Worm (Caenorhabditis elegans) whole organism, L4 larva: ENCODE results near the gene jmjd-3.3.

Experiments used
- T26A8.4 ChIP-seq: fragments of 200-800 bp; sonication (Bioruptor generic); IDR thresholded peaks from 2 replicates; pipeline ENCODE4 v1.3.6; 2022; ENCODE audit warnings: missing genetic modification characterization, missing compliant biosample characterization
- Y48G9A.11 ChIP-seq: fragments of 200-800 bp; sonication (Bioruptor generic); IDR thresholded peaks from 2 replicates; pipeline ENCODE4 v1.3.6; 2022; ENCODE audit warnings: missing genetic modification reagents, missing genetic modification characterization, missing compliant biosample characterization
- ama-1 ChIP-seq: fragments of 150-350 bp; optimal IDR thresholded peaks from 2 replicates; lab custom pipeline; 2014; ENCODE audit warnings: inconsistent platforms, mixed read lengths
- ceh-32 ChIP-seq: sonication (generic microtip); optimal IDR thresholded peaks from 2 replicates; lab custom pipeline; 2016; ENCODE audit warnings: mild to moderate bottlenecking, missing genetic modification characterization, missing compliant biosample characterization; ENCODE audit not compliant: poor library complexity
- ceh-82 ChIP-seq: sonication (generic microtip); optimal IDR thresholded peaks from 2 replicates; lab custom pipeline; 2017; ENCODE audit warnings: missing biosample characterization, missing genetic modification characterization
- ces-1 ChIP-seq: fragments of 150-350 bp; sonication (generic microtip); optimal IDR thresholded peaks from 4 replicates; lab custom pipeline; 2014; ENCODE audit warnings: missing biosample characterization, missing genetic modification reagents, missing genetic modification characterization
- daf-12 ChIP-seq: fragments of 150-350 bp; optimal IDR thresholded peaks from 2 replicates; lab custom pipeline; 2014; ENCODE audit warnings: missing biosample characterization, missing genetic modification reagents, missing genetic modification characterization
- daf-19 ChIP-seq: fragments of 200-800 bp; sonication (Bioruptor generic); conservative IDR thresholded peaks from 2 replicates; pipeline ENCODE4 v1.3.6; 2022; ENCODE audit warnings: missing genetic modification characterization, missing compliant biosample characterization
- dmd-6 ChIP-seq: fragments of 200-800 bp; sonication (Bioruptor generic); IDR thresholded peaks from 2 replicates; pipeline ENCODE4 v1.3.6; 2022; ENCODE audit warnings: missing genetic modification reagents, missing genetic modification characterization, missing compliant biosample characterization
- dmd-8 ChIP-seq: fragments of 200-800 bp; sonication (Bioruptor generic); IDR thresholded peaks from 2 replicates; pipeline ENCODE4 v1.3.6; 2022; ENCODE audit warnings: missing genetic modification characterization, missing compliant biosample characterization
- egl-27 ChIP-seq: sonication (generic microtip); optimal IDR thresholded peaks from 3 replicates; lab custom pipeline; 2017; ENCODE audit warnings: missing biosample characterization, missing genetic modification reagents, missing genetic modification characterization
- hlh-11 ChIP-seq: fragments of 200-800 bp; sonication (Bioruptor generic); optimal IDR thresholded peaks from 2 replicates; lab custom pipeline; 2018; ENCODE audit warnings: mild to moderate bottlenecking, missing genetic modification characterization, missing compliant biosample characterization
- hmg-1.1 ChIP-seq: fragments of 200-800 bp; sonication (Bioruptor generic); IDR thresholded peaks from 2 replicates; pipeline ENCODE4 v1.3.6; 2022; ENCODE audit warnings: missing genetic modification reagents, missing genetic modification characterization, missing compliant biosample characterization
- jun-1 ChIP-seq: fragments of 150-350 bp; optimal IDR thresholded peaks from 2 replicates; lab custom pipeline; 2014; ENCODE audit warnings: missing biosample characterization, missing genetic modification reagents, missing genetic modification characterization
- lin-1 ChIP-seq: fragments of 200-800 bp; sonication (Bioruptor generic); IDR thresholded peaks from 2 replicates; pipeline ENCODE4 v1.3.6; 2022; ENCODE audit warnings: missing genetic modification reagents, missing genetic modification characterization, missing compliant biosample characterization
- lin-15B ChIP-seq: fragments of 150-350 bp; sonication (generic microtip); optimal IDR thresholded peaks from 3 replicates; lab custom pipeline; 2014; ENCODE audit warnings: missing biosample characterization, missing genetic modification characterization
- madf-5 ChIP-seq, 2 experiments: fragments of 200-800 bp; sonication (Bioruptor generic); IDR thresholded peaks; 2 replicates each; pipeline ENCODE4 v1.3.6; 2022; ENCODE audit warnings: missing compliant biosample characterization in 2 of 2, missing genetic modification characterization in 2 of 2
- mdt-29 ChIP-seq: fragments of 200-800 bp; sonication (Bioruptor generic); IDR thresholded peaks from 2 replicates; pipeline ENCODE4 v1.3.6; 2022; ENCODE audit warnings: missing genetic modification reagents, missing genetic modification characterization, missing compliant biosample characterization
- mes-2 ChIP-seq: sonication (generic microtip); optimal IDR thresholded peaks from 2 replicates; lab custom pipeline; 2016; ENCODE audit warnings: missing genotype, mild to moderate bottlenecking, missing genetic modification characterization, missing compliant biosample characterization; ENCODE audit not compliant: poor library complexity, severe bottlenecking
- mxl-2 ChIP-seq: fragments of 200-800 bp; sonication (Bioruptor generic); conservative IDR thresholded peaks from 2 replicates; pipeline ENCODE4 v1.3.6; 2022; ENCODE audit warnings: missing genetic modification reagents, missing genetic modification characterization, missing compliant biosample characterization
- nhr-102 ChIP-seq: sonication (generic microtip); optimal IDR thresholded peaks from 2 replicates; lab custom pipeline; 2016; ENCODE audit warnings: mild to moderate bottlenecking, missing genetic modification characterization, moderate library complexity, missing compliant biosample characterization
- nhr-111 ChIP-seq: fragments of 200-800 bp; sonication (Bioruptor generic); optimal IDR thresholded peaks from 2 replicates; lab custom pipeline; 2018; ENCODE audit warnings: mild to moderate bottlenecking, missing genetic modification characterization, missing compliant biosample characterization
- nhr-28 ChIP-seq: fragments of 150-350 bp; optimal IDR thresholded peaks from 2 replicates; lab custom pipeline; 2014; ENCODE audit warnings: missing biosample characterization, missing genetic modification characterization
- nhr-42 ChIP-seq: fragments of 200-800 bp; sonication (Bioruptor generic); IDR thresholded peaks from 2 replicates; pipeline ENCODE4 v1.3.6; 2022; ENCODE audit warnings: missing genetic modification characterization, missing compliant biosample characterization
- nhr-6 ChIP-seq: fragments of 150-350 bp; optimal IDR thresholded peaks from 2 replicates; lab custom pipeline; 2014; ENCODE audit warnings: missing biosample characterization, missing genetic modification characterization
- pha-4 ChIP-seq, 2 experiments: fragments of 150-350 bp in 1 of 2; fragments of 200-800 bp in 1 of 2; sonication (Bioruptor generic) in 1 of 2; IDR thresholded peaks in 1 of 2; optimal IDR thresholded peaks in 1 of 2; 2 replicates each; pipeline versions ENCODE4 v1.3.6 to Lab custom; 2014 to 2022; ENCODE audit warnings: missing genetic modification characterization in 2 of 2, missing genetic modification reagents in 2 of 2, missing biosample characterization in 1 of 2, missing compliant biosample characterization in 1 of 2
- php-3 ChIP-seq: fragments of 200-800 bp; sonication (Bioruptor generic); IDR thresholded peaks from 2 replicates; pipeline ENCODE4 v1.3.6; 2022; ENCODE audit warnings: missing genetic modification reagents, missing genetic modification characterization, missing compliant biosample characterization
- rbr-2 ChIP-seq: sonication (generic microtip); optimal IDR thresholded peaks from 2 replicates; lab custom pipeline; 2016; ENCODE audit warnings: missing genotype, missing genetic modification characterization, missing compliant biosample characterization
- set-16 ChIP-seq: fragments of 200-800 bp; sonication (Bioruptor generic); IDR thresholded peaks from 2 replicates; pipeline ENCODE4 v1.3.6; 2022; ENCODE audit warnings: missing genetic modification reagents, missing genetic modification characterization, missing compliant biosample characterization
- snpc-4 ChIP-seq: fragments of 150-350 bp; optimal IDR thresholded peaks from 2 replicates; lab custom pipeline; 2014; ENCODE audit warnings: missing biosample characterization, missing genetic modification characterization
- spr-1 ChIP-seq: sonication (generic microtip); optimal IDR thresholded peaks from 2 replicates; lab custom pipeline; 2016; ENCODE audit warnings: mild to moderate bottlenecking, missing genetic modification characterization, missing compliant biosample characterization
- tag-97 ChIP-seq: fragments of 200-800 bp; sonication (Bioruptor generic); IDR thresholded peaks from 2 replicates; pipeline ENCODE4 v1.3.6; 2022; ENCODE audit warnings: missing genetic modification characterization, missing compliant biosample characterization
- unc-130 ChIP-seq: sonication (generic microtip); optimal IDR thresholded peaks from 2 replicates; lab custom pipeline; 2016; ENCODE audit warnings: missing genetic modification reagents, missing genetic modification characterization, missing compliant biosample characterization
- unc-39 ChIP-seq: sonication (generic microtip); optimal IDR thresholded peaks from 2 replicates; lab custom pipeline; 2017; ENCODE audit warnings: missing biosample characterization, missing genetic modification characterization
- unc-62 ChIP-seq, 3 experiments: fragments of 150-350 bp in 1 of 3; sonication (generic microtip); optimal IDR thresholded peaks in 2 of 3; peaks in 1 of 3; 1 replicate in 1 of 3; 2 replicates in 2 of 3; lab custom pipeline; 2014 to 2017; ENCODE audit warnings: missing biosample characterization in 3 of 3, missing genetic modification characterization in 3 of 3, missing genetic modification reagents in 3 of 3, missing genotype in 1 of 3
- vab-7 ChIP-seq: fragments of 200-800 bp; sonication (Bioruptor generic); IDR thresholded peaks from 2 replicates; pipeline ENCODE4 v1.3.6; 2022; ENCODE audit warnings: missing genetic modification reagents, missing genetic modification characterization, missing compliant biosample characterization
- ztf-7 ChIP-seq: fragments of 150-350 bp; optimal IDR thresholded peaks from 2 replicates; lab custom pipeline; 2014; ENCODE audit warnings: missing biosample characterization, missing genetic modification characterization

The jmjd-3.3 gene

DNA sequence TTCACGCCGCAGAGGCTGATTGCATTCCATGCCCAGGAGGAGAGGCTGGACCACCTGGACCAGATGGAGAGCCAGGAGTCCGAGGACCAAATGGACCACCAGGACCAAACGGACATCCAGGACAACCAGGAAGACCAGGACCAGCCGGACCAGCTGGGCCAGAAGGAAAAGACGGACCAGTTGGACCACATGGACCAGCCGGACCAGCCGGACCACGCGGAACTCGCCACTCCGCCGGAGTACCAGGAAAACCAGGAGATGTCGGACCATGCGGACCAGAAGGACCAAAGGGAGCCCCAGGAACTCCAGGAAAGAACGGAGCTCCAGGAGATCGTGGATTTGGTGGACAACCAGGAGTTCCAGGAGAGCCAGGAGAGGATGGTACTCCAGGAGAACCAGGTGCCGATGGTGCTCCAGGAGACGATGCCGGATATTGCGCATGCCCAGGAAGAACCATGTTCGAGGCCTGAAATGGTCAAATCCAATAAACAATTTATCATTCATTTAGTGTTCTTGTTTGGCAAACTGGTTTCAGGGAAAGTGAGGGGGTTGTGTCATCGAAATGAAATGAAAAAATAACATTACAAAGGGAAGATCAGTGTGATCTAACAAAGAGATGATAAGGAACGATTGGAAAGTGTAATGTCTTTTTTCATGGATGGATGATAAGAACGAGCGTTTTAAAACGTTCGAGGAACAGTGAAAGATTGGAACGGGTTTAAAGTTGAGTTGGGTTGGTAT lies 33.9 kb downstream of the jmjd-3.3 start:
- TF ChIP-seq dmd-6 (GFP tag; lab: Robert Waterston, UW) (peak; percentile 11; the same call in 1 of the 2 replicates), jun-1 (tag; lab: Kevin White, UChicago) (peak; percentile 18), set-16 (GFP tag; lab: Robert Waterston, UW) (peak; percentile 96), nhr-111 (no peak), Y48G9A.11 (GFP tag; lab: Robert Waterston, UW) (no peak), mes-2 (no peak), ceh-82 (no peak), nhr-28 (tag; lab: Kevin White, UChicago) (peak; percentile 42), lin-15B (tag; lab: Kevin White, UChicago) (no peak), unc-62 (GFP tag; optimal IDR thresholded peaks at IDR 0.05 in 1 of 2; lab: Kevin White, UChicago) (peak in 1 of 2 experiments; percentile 46), unc-62 (tag; optimal IDR thresholded peaks at IDR 0.05; lab: Kevin White, UChicago) (no peak), ces-1 (GFP tag; lab: Kevin White, UChicago) (no peak), ama-1 (lab: Kevin White, UChicago) (no peak), tag-97 (GFP tag; lab: Robert Waterston, UW) (no peak), php-3 (GFP tag; lab: Robert Waterston, UW) (0 out of 2 replicates have a peak, but pooled peaks have one; percentile 9), hlh-11 (peak; percentile 15), madf-5 (GFP tag; IDR thresholded peaks at IDR 0.05; lab: Robert Waterston, UW) (0 out of 4 replicates have a peak, but pooled peaks of 1 of the 2 experiments have one; percentile 43), mxl-2 (GFP tag; lab: Robert Waterston, UW) (no peak)

DNA sequence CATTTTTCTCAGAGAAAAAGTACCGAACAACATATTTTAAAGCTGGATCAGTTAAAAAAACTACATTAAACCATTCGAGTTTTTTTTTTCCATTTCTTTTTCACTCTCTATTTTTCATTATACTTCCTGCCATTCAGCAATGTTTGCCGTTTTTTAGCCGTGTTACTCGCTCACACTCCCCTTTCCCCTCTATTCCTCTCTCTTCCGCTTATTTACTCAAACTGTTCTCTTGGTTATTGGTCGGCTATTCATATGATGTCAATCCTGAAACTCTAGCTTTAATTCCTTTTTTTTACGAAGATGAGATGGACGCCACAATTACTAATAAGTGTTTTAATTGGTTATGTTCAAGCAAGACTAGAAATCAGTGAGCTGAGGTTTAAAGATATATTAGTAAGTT lies 35.6 kb downstream of the jmjd-3.3 start, which contains the start of gene tre-4:
tre-4 (plus strand) TSS at position 301 of the 400 bp plus-strand sequence.
- TF ChIP-seq daf-19 (GFP tag; lab: Robert Waterston, UW): no peak
- TF ChIP-seq lin-1 (GFP tag; lab: Robert Waterston, UW): no peak
- no peak for TF ChIP-seq dmd-6 (GFP tag; lab: Robert Waterston, UW)
- TF ChIP-seq unc-39: no peak
- no peak for TF ChIP-seq hmg-1.1 (GFP tag; lab: Robert Waterston, UW)
- TF ChIP-seq dmd-8: no peak
- no peak for TF ChIP-seq T26A8.4 (GFP tag; lab: Robert Waterston, UW)
- no peak for TF ChIP-seq egl-27
- no peak for TF ChIP-seq nhr-102 (tag; lab: Kevin White, UChicago)
- TF ChIP-seq hlh-11: no peak
- TF ChIP-seq nhr-42 (GFP tag; lab: Robert Waterston, UW): no peak
- TF ChIP-seq unc-130: no peak
- TF ChIP-seq ztf-7: no peak
- TF ChIP-seq nhr-28 (tag; lab: Kevin White, UChicago): no peak
- no peak for TF ChIP-seq spr-1 (tag; lab: Kevin White, UChicago)
- TF ChIP-seq vab-7 (GFP tag; lab: Robert Waterston, UW): no peak

DNA sequence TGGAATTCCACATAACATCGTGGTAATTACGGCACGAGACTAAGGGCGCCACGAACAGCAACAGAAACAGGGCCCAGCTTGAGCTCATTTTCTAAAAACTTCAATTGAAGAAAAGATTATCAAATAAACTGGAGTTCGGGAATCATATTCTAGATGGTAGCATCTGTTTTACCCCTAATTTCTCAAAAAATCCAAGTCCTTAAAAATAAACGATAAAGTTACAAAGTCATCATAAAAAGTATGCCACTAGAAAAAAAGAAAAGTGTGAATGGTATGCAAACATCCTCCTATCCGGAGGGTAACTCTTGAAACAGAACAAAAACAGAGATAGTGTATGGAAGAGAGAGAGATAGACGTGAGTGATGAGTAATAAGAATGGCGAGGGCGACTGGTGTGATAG lies 41.1 kb downstream of the jmjd-3.3 start, which contains the start of gene efn-3:
efn-3 (minus strand) TSS at position 101 of the 400 bp plus-strand sequence.
- TF ChIP-seq nhr-42 (GFP tag; lab: Robert Waterston, UW) (no peak), daf-12 (tag; lab: Kevin White, UChicago) (no peak), pha-4 (GFP tag; IDR thresholded peaks at IDR 0.05; lab: Robert Waterston, UW) (no peak), pha-4 (tag; optimal IDR thresholded peaks at IDR 0.05; lab: Kevin White, UChicago) (no peak), nhr-6 (tag; lab: Kevin White, UChicago) (no peak), rbr-2 (tag; lab: Kevin White, UChicago) (no peak), ceh-82 (no peak), mdt-29 (GFP tag; lab: Robert Waterston, UW) (no peak), snpc-4 (no peak), ceh-32 (tag; lab: Kevin White, UChicago) (no peak), unc-130 (no peak), ztf-7 (no peak)
- TF ChIP-seq, all 104 proteins: peak for 0
